Worm (Caenorhabditis elegans): ENCODE results near the gene K02D10.8.

Gene K02D10.8

ce11 chrIII:8801352-8801863 is 15.2 kb downstream of the K02D10.8 start:
- TF ChIP-seq pha-4 (tag; optimal IDR thresholded peaks at IDR 0.05): no peak
- peak; percentile 31 for TF ChIP-seq blmp-1 (tag; optimal IDR thresholded peaks at IDR 0.05)

- TF ChIP-seq elt-3 (tag; optimal IDR thresholded peaks at IDR 0.05) (peak; percentile 93), elt-1 (tag; optimal IDR thresholded peaks at IDR 0.05; ENCODE audit: borderline replicate concordance, insufficient read depth) (peak; percentile 25), snpc-4 (tag; optimal IDR thresholded peaks at IDR 0.05) (no peak), ham-2 (GFP tag; optimal IDR thresholded peaks at IDR 0.05) (peak; percentile 99), mab-5 (tag; optimal IDR thresholded peaks at IDR 0.05) (peak; percentile 74), ceh-39 (tag; optimal IDR thresholded peaks at IDR 0.05) (peak; percentile 93), ces-1 (GFP tag; optimal IDR thresholded peaks at IDR 0.05) (peak; percentile 96), blmp-1 (tag; optimal IDR thresholded peaks at IDR 0.05) (no peak), mls-2 (tag; optimal IDR thresholded peaks at IDR 0.05) (peak; percentile 86), tbx-8 (GFP tag; optimal IDR thresholded peaks at IDR 0.05) (peak; percentile 65), unc-120 (tag; optimal IDR thresholded peaks at IDR 0.05; ENCODE audit: poor library complexity, severe bottlenecking) (peak; percentile 97), unc-39 (tag; optimal IDR thresholded peaks at IDR 0.05) (peak; percentile 57), lsy-2 (tag; optimal IDR thresholded peaks at IDR 0.05) (peak; percentile 85), ceh-83 (GFP tag; optimal IDR thresholded peaks at IDR 0.05) (no peak), ceh-43 (GFP tag; optimal IDR thresholded peaks at IDR 0.05) (peak; percentile 47), lin-32 (GFP tag; optimal IDR thresholded peaks at IDR 0.05) (peak; percentile 31), sem-2 (GFP tag; optimal IDR thresholded peaks at IDR 0.05) (no peak), sptf-1 (tag; optimal IDR thresholded peaks at IDR 0.05) (peak; percentile 63), lin-13 (tag; optimal IDR thresholded peaks at IDR 0.05) (no peak), ztf-11 (tag; optimal IDR thresholded peaks at IDR 0.05) (peak; percentile 89), nhr-237 (tag; optimal IDR thresholded peaks at IDR 0.05) (peak; percentile 97), M03D4.4 (tag; optimal IDR thresholded peaks at IDR 0.05) (peak; percentile 55), pha-4 (tag; optimal IDR thresholded peaks at IDR 0.05) (peak; percentile 89), mep-1 (tag; optimal IDR thresholded peaks at IDR 0.05) (peak; percentile 98), flh-1 (GFP tag; optimal IDR thresholded peaks at IDR 0.05) (no peak), bed-3 (GFP tag; optimal IDR thresholded peaks at IDR 0.05) (peak; percentile 48), nhr-12 (tag; optimal IDR thresholded peaks at IDR 0.05) (no peak), hlh-1 (tag; optimal IDR thresholded peaks at IDR 0.05) (peak; percentile 97), nhr-28 (tag; optimal IDR thresholded peaks at IDR 0.05) (peak; percentile 11), cnd-1 (tag; optimal IDR thresholded peaks at IDR 0.05) (peak; percentile 69), zip-8 (tag; optimal IDR thresholded peaks at IDR 0.05) (peak; percentile 39), nhr-76 (tag; optimal IDR thresholded peaks at IDR 0.05) (no peak), nhr-2 (tag; optimal IDR thresholded peaks at IDR 0.05) (peak; percentile 97), unc-62 (GFP tag; optimal IDR thresholded peaks at IDR 0.05) (peak; percentile 99), drap-1 (GFP tag; optimal IDR thresholded peaks at IDR 0.05) (peak; percentile 86)
These were observed 16.0 kb downstream of the K02D10.8 start for ce11 chrIII:8801864-8802818.

- TF ChIP-seq elt-1 (tag; optimal IDR thresholded peaks at IDR 0.05; ENCODE audit: borderline replicate concordance, insufficient read depth) (no peak), nhr-12 (tag; optimal IDR thresholded peaks at IDR 0.05) (no peak), zip-8 (tag; optimal IDR thresholded peaks at IDR 0.05) (no peak), ceh-83 (GFP tag; optimal IDR thresholded peaks at IDR 0.05) (peak; percentile 43), sem-2 (GFP tag; optimal IDR thresholded peaks at IDR 0.05) (no peak)
These were observed 19.6 kb downstream of the K02D10.8 start for ce11 chrIII:8805815-8806214.
